Worm (Caenorhabditis elegans) whole organism, L1 larva: ENCODE measurements around the gene srd-38.

Experiments
- C04F5.9 ChIP-seq: sonication (generic microtip); optimal IDR thresholded peaks from 2 replicates; lab custom pipeline; 2016; ENCODE audit warnings: missing genetic modification characterization, missing compliant biosample characterization
- F16B12.6 ChIP-seq: fragments of 150-350 bp; optimal IDR thresholded peaks from 2 replicates; lab custom pipeline; 2014; ENCODE audit warnings: missing biosample characterization, missing genetic modification characterization
- alr-1 ChIP-seq: fragments of 200-800 bp; sonication (Bioruptor generic); optimal IDR thresholded peaks from 2 replicates; lab custom pipeline; 2018; ENCODE audit warnings: borderline replicate concordance, mild to moderate bottlenecking, missing genetic modification characterization, missing compliant biosample characterization
- blmp-1 ChIP-seq: fragments of 150-350 bp; optimal IDR thresholded peaks from 2 replicates; lab custom pipeline; 2014; ENCODE audit warnings: missing biosample characterization, missing genetic modification characterization
- ceh-63 ChIP-seq: fragments of 200-800 bp; sonication (Bioruptor generic); optimal IDR thresholded peaks from 2 replicates; lab custom pipeline; 2018; ENCODE audit warnings: mild to moderate bottlenecking, missing genetic modification characterization, missing compliant biosample characterization
- ceh-8 ChIP-seq: fragments of 200-800 bp; sonication (Bioruptor generic); optimal IDR thresholded peaks from 2 replicates; lab custom pipeline; 2018; ENCODE audit warnings: mild to moderate bottlenecking, missing genetic modification characterization, moderate library complexity, missing compliant biosample characterization
- ceh-82 ChIP-seq, 3 experiments: fragments of 150-350 bp in 1 of 3; sonication (generic microtip) in 2 of 3; optimal IDR thresholded peaks; 2 replicates each; lab custom pipeline; 2014 to 2017; ENCODE audit warnings: missing biosample characterization in 3 of 3, missing genetic modification characterization in 3 of 3
- ceh-88 ChIP-seq: fragments of 200-800 bp; sonication (Bioruptor generic); IDR thresholded peaks from 2 replicates; pipeline ENCODE4 v1.3.6; 2022; ENCODE audit warnings: missing genetic modification characterization, missing compliant biosample characterization
- ceh-90 ChIP-seq: sonication (generic microtip); optimal IDR thresholded peaks from 2 replicates; lab custom pipeline; 2016; ENCODE audit warnings: missing genetic modification characterization, missing compliant biosample characterization
- efl-1 ChIP-seq, 4 experiments: fragments of 150-350 bp; optimal IDR thresholded peaks in 3 of 4; peaks in 1 of 4; 1 replicate in 1 of 4; 2 replicates in 3 of 4; lab custom pipeline; 2014; ENCODE audit warnings: missing biosample characterization in 2 of 4, missing genetic modification characterization in 2 of 4, missing genetic modification reagents in 2 of 4
- egl-27 ChIP-seq, 2 experiments: fragments of 150-350 bp in 1 of 2; sonication (generic microtip); optimal IDR thresholded peaks; 3 replicates each; lab custom pipeline; 2017 to 2018; ENCODE audit warnings: missing biosample characterization in 2 of 2, missing genetic modification characterization in 2 of 2, missing genetic modification reagents in 2 of 2
- elt-3 ChIP-seq, 6 experiments: fragments of 150-350 bp in 1 of 6; sonication (generic microtip); optimal IDR thresholded peaks; 2 replicates each; lab custom pipeline; 2017 to 2018; ENCODE audit warnings: missing biosample characterization in 6 of 6, missing genetic modification characterization in 6 of 6, inconsistent platforms in 1 of 6
- ets-5 ChIP-seq: fragments of 200-800 bp; sonication (Bioruptor generic); IDR thresholded peaks from 2 replicates; pipeline ENCODE4 v1.3.6; 2022; ENCODE audit warnings: missing genetic modification characterization, missing compliant biosample characterization
- fkh-10 ChIP-seq: sonication (generic microtip); optimal IDR thresholded peaks from 2 replicates; lab custom pipeline; 2017; ENCODE audit warnings: missing biosample characterization, missing genetic modification reagents, missing genetic modification characterization
- fkh-4 ChIP-seq: sonication (generic microtip); optimal IDR thresholded peaks from 2 replicates; lab custom pipeline; 2016; ENCODE audit warnings: missing compliant biosample characterization, missing genetic modification characterization, borderline replicate concordance
- fkh-8 ChIP-seq: sonication (generic microtip); optimal IDR thresholded peaks from 2 replicates; lab custom pipeline; 2016; ENCODE audit warnings: mild to moderate bottlenecking, missing genetic modification characterization, missing compliant biosample characterization
- hlh-17 ChIP-seq: fragments of 200-800 bp; sonication (Bioruptor generic); optimal IDR thresholded peaks from 2 replicates; lab custom pipeline; 2018; ENCODE audit warnings: missing genetic modification characterization, mild to moderate bottlenecking, missing compliant biosample characterization, moderate library complexity, borderline replicate concordance
- hpl-2 ChIP-seq: fragments of 150-350 bp; optimal IDR thresholded peaks from 2 replicates; lab custom pipeline; 2014; ENCODE audit warnings: missing biosample characterization, missing genetic modification reagents, missing genetic modification characterization
- isw-1 ChIP-seq: fragments of 200-800 bp; sonication (Bioruptor generic); IDR thresholded peaks from 2 replicates; pipeline ENCODE4 v1.3.6; 2022; ENCODE audit warnings: missing genetic modification characterization, missing compliant biosample characterization
- lin-14 ChIP-seq: fragments of 200-800 bp; sonication (Bioruptor generic); optimal IDR thresholded peaks from 2 replicates; lab custom pipeline; 2018; ENCODE audit warnings: mild to moderate bottlenecking, missing genetic modification characterization, moderate library complexity, missing compliant biosample characterization
- lin-35 ChIP-seq, 2 experiments: fragments of 150-350 bp; optimal IDR thresholded peaks; 2 replicates each; lab custom pipeline; 2014; ENCODE audit warnings: missing biosample characterization in 2 of 2, missing genetic modification characterization in 2 of 2, missing genetic modification reagents in 2 of 2
- lin-39 ChIP-seq: fragments of 150-350 bp; optimal IDR thresholded peaks from 2 replicates; lab custom pipeline; 2014; ENCODE audit warnings: missing biosample characterization, missing genetic modification reagents, missing genetic modification characterization
- lsy-2 ChIP-seq, 2 experiments: fragments of 150-350 bp; optimal IDR thresholded peaks; 2 replicates each; lab custom pipeline; 2014; ENCODE audit warnings: missing biosample characterization in 2 of 2, missing genetic modification characterization in 2 of 2
- nhr-19 ChIP-seq: fragments of 200-800 bp; sonication (Bioruptor generic); conservative IDR thresholded peaks from 2 replicates; pipeline ENCODE4 v1.3.6; 2022; ENCODE audit warnings: missing genetic modification characterization, missing compliant biosample characterization
- nhr-20 ChIP-seq: sonication (generic microtip); optimal IDR thresholded peaks from 2 replicates; lab custom pipeline; 2016; ENCODE audit warnings: mild to moderate bottlenecking, missing genetic modification characterization, missing compliant biosample characterization
- nhr-28 ChIP-seq: fragments of 150-350 bp; optimal IDR thresholded peaks from 2 replicates; lab custom pipeline; 2014; ENCODE audit warnings: missing biosample characterization, missing genetic modification characterization
- nhr-71 ChIP-seq: sonication (generic microtip); optimal IDR thresholded peaks from 2 replicates; lab custom pipeline; 2016; ENCODE audit warnings: mild to moderate bottlenecking, missing genetic modification characterization, moderate library complexity, missing compliant biosample characterization
- nhr-76 ChIP-seq: sonication (generic microtip); optimal IDR thresholded peaks from 2 replicates; lab custom pipeline; 2017; ENCODE audit warnings: missing biosample characterization, missing genetic modification characterization
- nhr-84 ChIP-seq: sonication (generic microtip); optimal IDR thresholded peaks from 2 replicates; lab custom pipeline; 2017; ENCODE audit warnings: missing biosample characterization, missing genetic modification characterization
- nhr-85 ChIP-seq: sonication (generic microtip); peaks from one replicate; lab custom pipeline; 2016; ENCODE audit warnings: missing genetic modification characterization, inconsistent platforms, missing compliant biosample characterization
- nhr-90 ChIP-seq: sonication (generic microtip); optimal IDR thresholded peaks from 2 replicates; lab custom pipeline; 2016; ENCODE audit warnings: mild to moderate bottlenecking, missing genetic modification characterization, missing compliant biosample characterization; ENCODE audit not compliant: poor library complexity
- pag-3 ChIP-seq: sonication (generic microtip); optimal IDR thresholded peaks from 2 replicates; lab custom pipeline; 2017; ENCODE audit warnings: missing genetic modification characterization, mild to moderate bottlenecking, missing compliant biosample characterization, antibody characterized with exemption, borderline replicate concordance; ENCODE audit not compliant: insufficient read depth
- pqm-1 ChIP-seq: sonication (generic microtip); optimal IDR thresholded peaks from 3 replicates; lab custom pipeline; 2017; ENCODE audit warnings: missing biosample characterization, missing genetic modification characterization
- skn-1 ChIP-seq: fragments of 150-350 bp; optimal IDR thresholded peaks from 2 replicates; lab custom pipeline; 2014; ENCODE audit warnings: missing biosample characterization, missing genetic modification characterization
- snu-23 ChIP-seq: sonication (generic microtip); optimal IDR thresholded peaks from 2 replicates; lab custom pipeline; 2016; ENCODE audit warnings: missing genetic modification characterization, missing compliant biosample characterization
- sox-4 ChIP-seq: sonication (generic microtip); optimal IDR thresholded peaks from 2 replicates; lab custom pipeline; 2016; ENCODE audit warnings: missing genetic modification characterization, missing compliant biosample characterization
- sptf-1 ChIP-seq: fragments of 150-350 bp; optimal IDR thresholded peaks from 2 replicates; lab custom pipeline; 2014; ENCODE audit warnings: missing biosample characterization, missing genetic modification characterization
- sup-37 ChIP-seq: fragments of 200-800 bp; sonication (Bioruptor generic); optimal IDR thresholded peaks from 2 replicates; lab custom pipeline; 2018; ENCODE audit warnings: mild to moderate bottlenecking, missing genetic modification characterization, missing compliant biosample characterization
- tbx-2 ChIP-seq: sonication (generic microtip); optimal IDR thresholded peaks from 2 replicates; lab custom pipeline; 2016; ENCODE audit warnings: missing genetic modification characterization, missing compliant biosample characterization
- tlp-1 ChIP-seq: fragments of 150-350 bp; optimal IDR thresholded peaks from 2 replicates; lab custom pipeline; 2014; ENCODE audit warnings: missing biosample characterization, missing genetic modification characterization
- unc-130 ChIP-seq: fragments of 150-350 bp; optimal IDR thresholded peaks from 2 replicates; lab custom pipeline; 2017; ENCODE audit warnings: missing biosample characterization, missing genetic modification characterization, inconsistent platforms
- unc-30 ChIP-seq: sonication (generic microtip); optimal IDR thresholded peaks from 2 replicates; lab custom pipeline; 2017; ENCODE audit warnings: missing biosample characterization, missing genetic modification characterization
- unc-98 ChIP-seq: fragments of 200-800 bp; sonication (Bioruptor generic); IDR thresholded peaks from 2 replicates; pipeline ENCODE4 v1.3.6; 2022; ENCODE audit warnings: missing genetic modification characterization, missing compliant biosample characterization
- vab-15 ChIP-seq: sonication (generic microtip); optimal IDR thresholded peaks from 2 replicates; lab custom pipeline; 2017; ENCODE audit warnings: missing genotype, mild to moderate bottlenecking, missing genetic modification characterization, missing compliant biosample characterization
- xbp-1 ChIP-seq: sonication (generic microtip); optimal IDR thresholded peaks from 2 replicates; lab custom pipeline; 2016; ENCODE audit warnings: missing genetic modification characterization, missing compliant biosample characterization
- ztf-4 ChIP-seq: fragments of 150-350 bp; optimal IDR thresholded peaks from 2 replicates; lab custom pipeline; 2014; ENCODE audit warnings: missing biosample characterization, missing genetic modification characterization

srd-38 gene

ce11 chrX:13248265-13248664 lies 43.3 kb upstream of the srd-38 start, which contains the start of gene K08H2.7:
K08H2.7 (minus strand) TSS chrX:13248437.
- TF ChIP-seq pag-3 (no peak), tbx-2 (no peak), lsy-2 (tag; optimal IDR thresholded peaks at IDR 0.05; lab: Kevin White, UChicago) (no peak), ceh-90 (tag; lab: Kevin White, UChicago) (no peak), efl-1 (optimal IDR thresholded peaks at IDR 0.05; lab: Kevin White, UChicago) (no peak), efl-1 (GFP tag; optimal IDR thresholded peaks at IDR 0.05 in 1 of 2; lab: Kevin White, UChicago) (no peak), lin-14 (GFP tag; lab: Kevin White, UChicago) (peak; percentile 60), alr-1 (tag; lab: Kevin White, UChicago) (no peak), nhr-71 (peak; percentile 25), vab-15 (tag; lab: Kevin White, UChicago) (no peak), isw-1 (no peak), nhr-85 (peak; percentile 87), lin-39 (tag; lab: Kevin White, UChicago) (no peak), hlh-17 (GFP tag; lab: Kevin White, UChicago) (no peak), snu-23 (GFP tag; lab: Kevin White, UChicago) (peak; percentile 0), hpl-2 (GFP tag; lab: Kevin White, UChicago) (no peak), nhr-19 (GFP tag; lab: Robert Waterston, UW) (no peak), skn-1 (tag; lab: Kevin White, UChicago) (no peak), ceh-63 (no peak), xbp-1 (no peak), fkh-10 (GFP tag; lab: Kevin White, UChicago) (no peak), sup-37 (no peak), nhr-20 (tag; lab: Kevin White, UChicago) (peak; percentile 45), nhr-90 (tag; lab: Kevin White, UChicago) (no peak), fkh-4 (tag; lab: Kevin White, UChicago) (no peak), nhr-28 (tag; lab: Kevin White, UChicago) (no peak), ceh-82 (tag; optimal IDR thresholded peaks at IDR 0.05; lab: Kevin White, UChicago) (no peak)

DNA sequence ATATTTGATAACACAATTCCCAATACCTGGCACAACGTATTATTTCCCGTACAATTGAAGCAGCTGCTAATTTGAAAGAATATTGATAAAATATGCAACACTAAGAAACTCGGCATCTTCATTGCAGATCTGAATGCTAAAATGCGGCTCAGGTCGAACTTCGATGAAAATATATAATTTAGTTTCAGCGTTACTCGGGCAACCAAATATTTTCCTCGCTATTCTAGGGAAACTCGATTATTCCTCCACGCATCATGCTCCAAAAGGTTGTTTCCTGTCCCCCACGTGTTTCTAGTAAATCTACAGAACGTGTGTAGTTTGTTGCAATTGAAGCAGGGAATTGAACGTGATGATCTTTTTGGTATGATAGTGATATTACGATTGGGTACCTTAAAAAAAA lies 42.5 kb upstream of the srd-38 start:
- TF ChIP-seq pqm-1 (tag; lab: Kevin White, UChicago) (no peak), unc-30 (tag; lab: Kevin White, UChicago) (no peak), lsy-2 (tag; optimal IDR thresholded peaks at IDR 0.05; lab: Kevin White, UChicago) (no peak), fkh-8 (tag; lab: Kevin White, UChicago) (peak; percentile 39), C04F5.9 (tag; lab: Kevin White, UChicago) (no peak), ceh-88 (no peak), ceh-90 (tag; lab: Kevin White, UChicago) (no peak), F16B12.6 (no peak), nhr-76 (tag; lab: Kevin White, UChicago) (no peak), sup-37 (no peak), snu-23 (GFP tag; lab: Kevin White, UChicago) (no peak), ets-5 (GFP tag; lab: Robert Waterston, UW) (no peak), nhr-71 (peak; percentile 4), lin-35 (GFP tag; optimal IDR thresholded peaks at IDR 0.05; lab: Kevin White, UChicago) (no peak), sptf-1 (no peak), vab-15 (tag; lab: Kevin White, UChicago) (no peak), egl-27 (tag; optimal IDR thresholded peaks at IDR 0.05; lab: Kevin White, UChicago) (no peak), alr-1 (tag; lab: Kevin White, UChicago) (no peak)
- TF ChIP-seq, all 84 proteins: peak for 2

- TF ChIP-seq efl-1 (optimal IDR thresholded peaks at IDR 0.05; lab: Kevin White, UChicago) (no peak), efl-1 (GFP tag; optimal IDR thresholded peaks at IDR 0.05 in 1 of 2; lab: Kevin White, UChicago) (no peak), nhr-84 (no peak), lin-35 (GFP tag; optimal IDR thresholded peaks at IDR 0.05; lab: Kevin White, UChicago) (peak in 1 of 2 experiments; percentile 64), sup-37 (no peak), lin-14 (GFP tag; lab: Kevin White, UChicago) (peak; percentile 85), pag-3 (no peak), fkh-4 (tag; lab: Kevin White, UChicago) (no peak), sptf-1 (no peak), unc-98 (GFP tag; lab: Robert Waterston, UW) (no peak), tlp-1 (tag; lab: Kevin White, UChicago) (no peak), blmp-1 (tag; lab: Kevin White, UChicago) (peak; percentile 91), C04F5.9 (tag; lab: Kevin White, UChicago) (no peak), unc-30 (tag; lab: Kevin White, UChicago) (no peak), isw-1 (no peak), egl-27 (tag; optimal IDR thresholded peaks at IDR 0.05; lab: Kevin White, UChicago) (peak; percentile 27 to 33), nhr-28 (tag; lab: Kevin White, UChicago) (no peak), ztf-4 (tag; lab: Kevin White, UChicago) (no peak), fkh-8 (tag; lab: Kevin White, UChicago) (no peak), sox-4 (tag; lab: Kevin White, UChicago) (no peak), lsy-2 (tag; optimal IDR thresholded peaks at IDR 0.05; lab: Kevin White, UChicago) (peak in 1 of 2 experiments; percentile 30), nhr-76 (tag; lab: Kevin White, UChicago) (no peak), unc-130 (tag; lab: Kevin White, UChicago) (peak; percentile 63), elt-3 (tag; optimal IDR thresholded peaks at IDR 0.05; lab: Kevin White, UChicago) (peak in 5 of 6 experiments; percentile 37 to 85 (median 79)), ceh-8 (no peak)
Observed at ce11 chrX:13250163-13250562, 41.4 kb upstream of the srd-38 start.
